Worm (Caenorhabditis elegans): ENCODE measurements around the gene oac-8.

oac-8 gene

DNA sequence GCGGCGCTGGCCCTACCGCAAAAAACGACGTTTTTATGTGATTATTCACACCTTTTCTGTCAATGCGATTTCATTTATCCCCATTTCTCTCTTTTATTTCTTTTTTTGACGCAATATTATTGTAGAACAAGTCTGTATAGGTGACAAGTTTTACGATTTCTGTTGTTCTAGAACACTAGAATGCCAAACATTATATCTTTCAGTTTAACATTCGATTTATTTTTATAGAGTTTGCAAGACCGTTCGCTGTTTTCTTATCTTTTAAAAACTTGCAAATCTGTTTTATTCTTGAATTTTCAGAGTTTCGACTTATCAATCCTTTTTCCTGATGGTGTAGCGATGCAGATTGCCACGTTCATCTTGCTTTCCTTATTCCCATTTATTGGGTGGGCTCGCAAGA, 8.3 kb upstream of the oac-8 start, which contains the start of gene efn-2:
TSS of gene efn-2 (plus strand) at position 301 of the 400 bp plus-strand sequence.
- no peak for TF ChIP-seq unc-86 (tag; optimal IDR thresholded peaks at IDR 0.05)
- no peak for TF ChIP-seq ceh-24 (tag; optimal IDR thresholded peaks at IDR 0.05)
- no peak for TF ChIP-seq hlh-30 (tag; optimal IDR thresholded peaks at IDR 0.05; ENCODE audit: insufficient read depth)
- no peak for TF ChIP-seq madf-2 (tag; optimal IDR thresholded peaks at IDR 0.05)
- no peak for TF ChIP-seq F13H6.1 (tag; optimal IDR thresholded peaks at IDR 0.05)
- no peak for TF ChIP-seq pat-9 (tag; optimal IDR thresholded peaks at IDR 0.05)
- TF ChIP-seq hlh-15 (tag; optimal IDR thresholded peaks at IDR 0.05): no peak
- no peak for TF ChIP-seq pha-4 (tag; optimal IDR thresholded peaks at IDR 0.05)
- TF ChIP-seq odd-2 (tag; optimal IDR thresholded peaks at IDR 0.05): no peak
- TF ChIP-seq ceh-30 (tag; optimal IDR thresholded peaks at IDR 0.05): no peak
- TF ChIP-seq pqm-1 (tag; optimal IDR thresholded peaks at IDR 0.05): no peak
- no peak for TF ChIP-seq sdc-2 (tag; optimal IDR thresholded peaks at IDR 0.05)
- no peak for TF ChIP-seq lim-6 (tag; optimal IDR thresholded peaks at IDR 0.05)
- TF ChIP-seq ceh-6 (GFP tag; optimal IDR thresholded peaks at IDR 0.05): no peak
- no peak for TF ChIP-seq pag-3 (tag; optimal IDR thresholded peaks at IDR 0.05; ENCODE audit: borderline replicate concordance)
- TF ChIP-seq che-1 (tag; optimal IDR thresholded peaks at IDR 0.05): no peak
- TF ChIP-seq ref-2 (tag; optimal IDR thresholded peaks at IDR 0.05): no peak
- TF ChIP-seq eyg-1 (tag; optimal IDR thresholded peaks at IDR 0.05): no peak

- TF ChIP-seq pqm-1 (tag; optimal IDR thresholded peaks at IDR 0.05): no peak
- TF ChIP-seq unc-55 (GFP tag; optimal IDR thresholded peaks at IDR 0.05): peak; percentile 32
- no peak for TF ChIP-seq ceh-22 (tag; optimal IDR thresholded peaks at IDR 0.05)
Measured at ce11 chrIV:10576624-10577023, 7.7 kb upstream of the oac-8 start.

DNA sequence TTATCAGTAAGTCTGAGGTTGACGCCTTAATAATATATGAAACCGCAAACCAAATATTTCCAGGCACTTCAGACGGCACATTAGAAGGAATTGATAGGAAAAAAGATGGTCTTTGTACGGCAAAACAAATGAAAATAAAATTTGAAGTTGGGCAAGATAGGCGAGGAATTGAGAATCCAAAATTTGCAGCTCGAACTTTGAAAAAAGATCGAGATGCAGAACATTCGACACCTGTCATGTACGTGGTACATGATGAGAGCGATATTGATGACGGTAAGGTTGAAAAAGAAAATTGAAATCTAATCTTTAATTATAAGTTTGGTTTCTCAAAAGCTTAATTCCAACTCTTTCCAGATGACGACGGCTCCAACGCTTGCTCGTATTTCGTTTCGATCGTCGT, 6.7 kb upstream of the oac-8 start:
- TF ChIP-seq fax-1 (tag; optimal IDR thresholded peaks at IDR 0.05) (no peak), gmeb-2 (tag; optimal IDR thresholded peaks at IDR 0.05) (no peak), F13H6.1 (tag; optimal IDR thresholded peaks at IDR 0.05) (no peak), C38D4.7 (GFP tag; optimal IDR thresholded peaks at IDR 0.05) (no peak), pha-4 (tag; optimal IDR thresholded peaks at IDR 0.05) (no peak), ref-2 (tag; optimal IDR thresholded peaks at IDR 0.05) (no peak), lin-11 (tag; optimal IDR thresholded peaks at IDR 0.05) (no peak), fkh-6 (tag; optimal IDR thresholded peaks at IDR 0.05) (no peak), elt-4 (tag; optimal IDR thresholded peaks at IDR 0.05) (no peak), ceh-48 (tag; optimal IDR thresholded peaks at IDR 0.05) (no peak), ets-4 (tag; optimal IDR thresholded peaks at IDR 0.05) (no peak), hlh-6 (tag; optimal IDR thresholded peaks at IDR 0.05) (no peak)

- no peak for TF ChIP-seq ceh-24 (tag; optimal IDR thresholded peaks at IDR 0.05)
Measured at ce11 chrIV:10578367-10578766, 6.0 kb upstream of the oac-8 start, which contains the start of gene lgc-43. Gene lgc-43 (plus strand): TSS chrIV:10578667.

- TF ChIP-seq ceh-34 (tag; optimal IDR thresholded peaks at IDR 0.05): no peak
- no peak for TF ChIP-seq ztf-16 (tag; optimal IDR thresholded peaks at IDR 0.05)
- TF ChIP-seq lin-11 (tag; optimal IDR thresholded peaks at IDR 0.05): no peak
- no peak for TF ChIP-seq K02D7.2 (tag; optimal IDR thresholded peaks at IDR 0.05)
- no peak for TF ChIP-seq unc-86 (tag; optimal IDR thresholded peaks at IDR 0.05)
- TF ChIP-seq Y22D7AL.16 (tag; optimal IDR thresholded peaks at IDR 0.05): no peak
- no peak for TF ChIP-seq fax-1 (tag; optimal IDR thresholded peaks at IDR 0.05)
- TF ChIP-seq pros-1 (tag; optimal IDR thresholded peaks at IDR 0.05): no peak
- TF ChIP-seq pag-3 (tag; optimal IDR thresholded peaks at IDR 0.05; ENCODE audit: borderline replicate concordance): no peak
- TF ChIP-seq rnt-1 (tag; optimal IDR thresholded peaks at IDR 0.05): no peak
- TF ChIP-seq syd-9 (tag; optimal IDR thresholded peaks at IDR 0.05): no peak
- no peak for TF ChIP-seq lim-6 (tag; optimal IDR thresholded peaks at IDR 0.05)
- no peak for TF ChIP-seq nhr-11 (tag; optimal IDR thresholded peaks at IDR 0.05)
- no peak for TF ChIP-seq ceh-6 (GFP tag; optimal IDR thresholded peaks at IDR 0.05)
- TF ChIP-seq ets-4 (tag; optimal IDR thresholded peaks at IDR 0.05): no peak
- TF ChIP-seq odd-2 (tag; optimal IDR thresholded peaks at IDR 0.05): no peak
- no peak for TF ChIP-seq K09A11.1 (tag; optimal IDR thresholded peaks at IDR 0.05; ENCODE audit: insufficient read depth)
- TF ChIP-seq nhr-232 (tag; optimal IDR thresholded peaks at IDR 0.05): no peak
- no peak for TF ChIP-seq fkh-10 (GFP tag; optimal IDR thresholded peaks at IDR 0.05)
Measured at ce11 chrIV:10589072-10589471, 4.7 kb downstream of the oac-8 start, which contains the start of gene C43F9.4. Gene C43F9.4 (minus strand): TSS chrIV:10589172.

All from whole organism, late embryonic.